Fruit fly (Drosophila melanogaster) whole organism, wandering third instar larva: ENCODE measurements around the gene dmrt93B.

ENCODE experiments used
- Abd-B ChIP-seq: fragments of >200 bp; optimal IDR thresholded peaks from 2 replicates; lab custom pipeline; 2017; ENCODE audit warnings: missing biosample characterization, missing genetic modification characterization
- CG32264 ChIP-seq: fragments of 200-800 bp; sonication (Bioruptor generic); optimal IDR thresholded peaks from 2 replicates; lab custom pipeline; 2016; ENCODE audit warnings: missing biosample characterization, missing genetic modification characterization
- Dif ChIP-seq: fragments of 200-275, 200-300 bp; sonication (Bioruptor generic); optimal IDR thresholded peaks from 2 replicates; lab custom pipeline; 2018; ENCODE audit warnings: missing biosample characterization, missing genetic modification characterization; ENCODE audit not compliant: partially characterized antibody
- Hnf4 ChIP-seq: fragments of 200-800 bp; sonication (Bioruptor generic); optimal IDR thresholded peaks from 2 replicates; lab custom pipeline; 2016; ENCODE audit warnings: missing biosample characterization, mild to moderate bottlenecking, missing genetic modification characterization
- Hr83 ChIP-seq: fragments of 200-300 bp; sonication (Bioruptor generic); optimal IDR thresholded peaks from 2 replicates; lab custom pipeline; 2016; ENCODE audit warnings: missing biosample characterization, mild to moderate bottlenecking, missing genetic modification characterization, moderate library complexity; ENCODE audit not compliant: poor library complexity, severe bottlenecking
- OdsH ChIP-seq: fragments of 200-800 bp; sonication (Bioruptor generic); optimal IDR thresholded peaks from 2 replicates; lab custom pipeline; 2016; ENCODE audit warnings: missing biosample characterization, mild to moderate bottlenecking, missing genetic modification characterization
- Vsx2 ChIP-seq: fragments of 200-300, 225-300 bp; sonication (Bioruptor generic); optimal IDR thresholded peaks from 2 replicates; lab custom pipeline; 2018; ENCODE audit warnings: missing biosample characterization, missing genetic modification characterization; ENCODE audit not compliant: partially characterized antibody
- br ChIP-seq: fragments of 200-800 bp; sonication (Bioruptor generic); optimal IDR thresholded peaks from 2 replicates; lab custom pipeline; 2016; ENCODE audit warnings: missing biosample characterization, missing genetic modification characterization
- ey ChIP-seq: fragments of 200-800 bp; sonication (Bioruptor generic); optimal IDR thresholded peaks from 2 replicates; lab custom pipeline; 2016; ENCODE audit warnings: missing biosample characterization, missing genetic modification characterization
- fru ChIP-seq: fragments of 200-800 bp; sonication (Bioruptor generic); optimal IDR thresholded peaks from 3 replicates; lab custom pipeline; 2016; ENCODE audit warnings: missing biosample characterization, mild to moderate bottlenecking, missing genetic modification characterization
- lola ChIP-seq: fragments of >200 bp; optimal IDR thresholded peaks from 2 replicates; lab custom pipeline; 2017; ENCODE audit warnings: missing biosample characterization, missing genetic modification characterization
- psq ChIP-seq: fragments of 200-800 bp; sonication (Bioruptor generic); optimal IDR thresholded peaks from 3 replicates; lab custom pipeline; 2017; ENCODE audit warnings: missing biosample characterization, mild to moderate bottlenecking, missing genetic modification characterization, moderate library complexity
- usp ChIP-seq: fragments of >200 bp; optimal IDR thresholded peaks from 2 replicates; lab custom pipeline; 2017; ENCODE audit warnings: missing biosample characterization, missing genetic modification characterization
- woc ChIP-seq: sonication (Bioruptor generic); optimal IDR thresholded peaks from 2 replicates; lab custom pipeline; 2016; ENCODE audit warnings: missing biosample characterization, mild to moderate bottlenecking, missing genetic modification characterization

- TF ChIP-seq CG32264 (GFP tag; lab: Kevin White, UChicago) (no peak), psq (GFP tag; lab: Kevin White, UChicago) (no peak), Abd-B (GFP tag; lab: Kevin White, UChicago) (no peak), br (GFP tag; lab: Kevin White, UChicago) (no peak), OdsH (GFP tag; lab: Kevin White, UChicago) (no peak), Dif (GFP tag; lab: Kevin White, UChicago) (no peak), ey (GFP tag; lab: Kevin White, UChicago) (no peak), lola (GFP tag; lab: Kevin White, UChicago) (no peak), fru (no peak), Vsx2 (GFP tag; lab: Kevin White, UChicago) (no peak), Hnf4 (no peak), woc (no peak), usp (GFP tag; lab: Kevin White, UChicago) (no peak), Hr83 (GFP tag; lab: Kevin White, UChicago) (no peak)
Observed at dm6 chr3R:21025508-21025907, 48.3 kb upstream of the dmrt93B start.
